Worm (Caenorhabditis elegans): ENCODE results near the gene T08A9.13.

T08A9.13 gene

DNA sequence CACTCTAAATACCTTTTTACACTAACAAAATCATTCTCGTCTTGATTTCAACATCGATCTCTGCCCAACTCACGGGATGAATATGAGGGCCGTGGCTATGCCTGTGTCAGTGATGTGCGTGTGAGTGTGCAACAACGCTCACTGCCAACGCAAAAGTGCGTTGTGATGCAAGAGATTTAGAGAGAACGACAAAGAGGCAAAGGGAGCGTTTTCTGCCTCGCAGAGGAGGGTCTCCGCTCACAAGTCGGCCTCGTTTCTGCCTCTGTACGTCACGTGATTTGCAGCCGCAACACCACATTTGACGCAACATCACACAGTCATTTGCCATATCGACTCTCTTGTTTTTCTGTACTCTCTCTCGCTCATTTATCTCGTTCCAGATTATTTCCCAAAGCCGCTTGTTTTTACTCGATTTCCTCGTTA lies 12.1 kb upstream of the T08A9.13 start, which contains the start of gene epg-7 (continued):
- TF ChIP-seq egl-27 (tag; optimal IDR thresholded peaks at IDR 0.05) (peak; percentile 42 to 46), unc-30 (tag; optimal IDR thresholded peaks at IDR 0.05) (no peak), aha-1 (tag; optimal IDR thresholded peaks at IDR 0.05) (peak; percentile 63), nhr-237 (tag; optimal IDR thresholded peaks at IDR 0.05) (peak; percentile 75), grh-1 (GFP tag; IDR thresholded peaks at IDR 0.05) (peak; percentile 89), hlh-17 (GFP tag; optimal IDR thresholded peaks at IDR 0.05; ENCODE audit: borderline replicate concordance) (no peak), nhr-76 (tag; optimal IDR thresholded peaks at IDR 0.05) (no peak), dpl-1 (GFP tag; optimal IDR thresholded peaks at IDR 0.05) (peak; percentile 65 to 76 (median 71)), unc-98 (GFP tag; IDR thresholded peaks at IDR 0.05) (peak; percentile 31; the same call in 1 of the 2 replicates), zip-4 (GFP tag; optimal IDR thresholded peaks at IDR 0.05) (peak; percentile 84), lsy-2 (tag; optimal IDR thresholded peaks at IDR 0.05) (peak; percentile 89 to 93), fkh-10 (GFP tag; optimal IDR thresholded peaks at IDR 0.05) (peak; percentile 88), lin-14 (GFP tag; optimal IDR thresholded peaks at IDR 0.05) (peak; percentile 99), unc-62 (GFP tag; optimal IDR thresholded peaks at IDR 0.05) (no peak), fkh-8 (tag; optimal IDR thresholded peaks at IDR 0.05) (peak; percentile 98), unc-130 (tag; optimal IDR thresholded peaks at IDR 0.05) (peak; percentile 88), tlp-1 (tag; optimal IDR thresholded peaks at IDR 0.05) (no peak), unc-86 (tag; optimal IDR thresholded peaks at IDR 0.05) (peak; percentile 94), ceh-90 (tag; optimal IDR thresholded peaks at IDR 0.05) (no peak), lin-13 (GFP tag; optimal IDR thresholded peaks at IDR 0.05) (peak; percentile 94), zag-1 (tag; optimal IDR thresholded peaks at IDR 0.05) (peak; percentile 90), lin-15B (tag; optimal IDR thresholded peaks at IDR 0.05) (peak; percentile 64), nhr-12 (tag; optimal IDR thresholded peaks at IDR 0.05) (no peak), ceh-63 (GFP tag; optimal IDR thresholded peaks at IDR 0.05) (no peak), efl-3 (GFP tag; optimal IDR thresholded peaks at IDR 0.05) (peak; percentile 4), irx-1 (tag; optimal IDR thresholded peaks at IDR 0.05) (peak; percentile 95), isw-1 (GFP tag; IDR thresholded peaks at IDR 0.05) (peak; percentile 90), nhr-90 (tag; optimal IDR thresholded peaks at IDR 0.05; ENCODE audit: poor library complexity) (peak; percentile 95), elt-3 (tag; optimal IDR thresholded peaks at IDR 0.05) (peak in 3 of 6 experiments; percentile 7 to 88 (median 86)), dsc-1 (tag; optimal IDR thresholded peaks at IDR 0.05) (peak; percentile 99), ztf-11 (tag; optimal IDR thresholded peaks at IDR 0.05) (peak in 1 of 2 experiments; percentile 89), aly-2 (tag; optimal IDR thresholded peaks at IDR 0.05) (peak; percentile 30), skn-1 (tag; optimal IDR thresholded peaks at IDR 0.05) (peak; percentile 50), nhr-20 (tag; optimal IDR thresholded peaks at IDR 0.05) (peak; percentile 98), nhr-28 (tag; optimal IDR thresholded peaks at IDR 0.05) (no peak), nhr-84 (tag; optimal IDR thresholded peaks at IDR 0.05) (no peak), hpl-2 (GFP tag; optimal IDR thresholded peaks at IDR 0.05) (peak; percentile 51), ets-5 (GFP tag; IDR thresholded peaks at IDR 0.05) (no peak), swsn-7 (tag; optimal IDR thresholded peaks at IDR 0.05) (peak; percentile 98), nhr-77 (tag; optimal IDR thresholded peaks at IDR 0.05) (peak; percentile 94), nhr-71 (tag; optimal IDR thresholded peaks at IDR 0.05) (peak; percentile 99), egl-13 (tag; optimal IDR thresholded peaks at IDR 0.05) (peak; percentile 95), elt-2 (tag; optimal IDR thresholded peaks at IDR 0.05) (peak; percentile 89), hlh-4 (tag; optimal IDR thresholded peaks at IDR 0.05) (no peak), ceh-88 (GFP tag; IDR thresholded peaks at IDR 0.05) (peak; percentile 87), fkh-4 (tag; optimal IDR thresholded peaks at IDR 0.05; ENCODE audit: borderline replicate concordance) (peak; percentile 71), lir-3 (tag; optimal IDR thresholded peaks at IDR 0.05; ENCODE audit: poor library complexity) (peak; percentile 80), mep-1 (tag; optimal IDR thresholded peaks at IDR 0.05) (peak; percentile 95), ceh-82 (tag; optimal IDR thresholded peaks at IDR 0.05) (peak; percentile 77 to 91 (median 88)), C04F5.9 (tag; optimal IDR thresholded peaks at IDR 0.05) (peak; percentile 72), blmp-1 (tag; optimal IDR thresholded peaks at IDR 0.05) (peak; percentile 59), pqm-1 (tag; optimal IDR thresholded peaks at IDR 0.05) (no peak), sup-37 (GFP tag; optimal IDR thresholded peaks at IDR 0.05) (peak; percentile 88)
